Fruit fly (Drosophila melanogaster): Measurements from ENCODE around the gene Eig71Ef.

DNA sequence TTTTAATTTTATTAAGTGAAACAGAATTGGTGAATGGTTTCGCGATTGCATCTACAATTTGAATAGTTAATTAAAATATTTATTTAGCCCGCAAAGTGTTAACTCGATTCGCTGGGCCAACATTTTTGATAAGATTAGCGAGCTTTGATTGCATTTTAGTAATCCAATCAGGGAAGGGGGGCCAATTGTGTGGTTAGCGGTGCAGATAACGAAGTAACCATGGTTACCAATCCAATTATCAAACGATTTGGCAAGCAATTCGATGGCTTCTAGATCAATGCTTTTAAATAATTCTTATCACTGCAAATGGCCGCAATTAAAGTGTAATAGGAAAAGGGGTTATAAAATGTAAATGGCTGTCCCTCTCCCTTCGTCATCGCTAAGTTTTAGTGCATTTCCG, 35.2 kb upstream of the Eig71Ef start:
- no peak for TF ChIP-seq Ets98B (GFP tag; IDR thresholded peaks at IDR 0.05)
- no peak for TF ChIP-seq CG15710 (tag; optimal IDR thresholded peaks at IDR 0.05)
- TF ChIP-seq rn (GFP tag; IDR thresholded peaks at IDR 0.05) = no peak
- no peak for TF ChIP-seq CG10348 (GFP tag; IDR thresholded peaks at IDR 0.05)
- no peak for TF ChIP-seq gl (tag; optimal IDR thresholded peaks at IDR 0.05)
- no peak for TF ChIP-seq Pif1A (GFP tag; optimal IDR thresholded peaks at IDR 0.05)
- no peak for TF ChIP-seq CG8159 (tag; optimal IDR thresholded peaks at IDR 0.05)
